Worm (Caenorhabditis elegans): ENCODE measurements around the gene dyn-1.

ce11 chrX:15610527-15611091, 41.9 kb downstream of the dyn-1 start:
- TF ChIP-seq snpc-4 (tag; optimal IDR thresholded peaks at IDR 0.05) (peak; percentile 12), nhr-23 (tag; optimal IDR thresholded peaks at IDR 0.05) (peak; percentile 17), pqm-1 (tag; optimal IDR thresholded peaks at IDR 0.05) (peak; percentile 97), daf-12 (tag; optimal IDR thresholded peaks at IDR 0.05) (no peak), nhr-77 (tag; optimal IDR thresholded peaks at IDR 0.05) (peak; percentile 35), nhr-28 (tag; optimal IDR thresholded peaks at IDR 0.05) (no peak), unc-62 (GFP tag; optimal IDR thresholded peaks at IDR 0.05) (no peak), nhr-67 (tag; optimal IDR thresholded peaks at IDR 0.05) (no peak)

All from whole organism, L3 larva.